Worm (Caenorhabditis elegans) whole organism, early embryonic: Measurements from ENCODE around the gene tat-2.

Experiments used
- B0310.2 ChIP-seq: sonication (generic microtip); optimal IDR thresholded peaks from 2 replicates; lab custom pipeline; 2016; ENCODE audit warnings: mild to moderate bottlenecking, missing genetic modification characterization, missing compliant biosample characterization
- hmbx-1 ChIP-seq: sonication (generic microtip); optimal IDR thresholded peaks from 2 replicates; lab custom pipeline; 2016; ENCODE audit warnings: mild to moderate bottlenecking, missing genetic modification characterization, missing compliant biosample characterization

DNA sequence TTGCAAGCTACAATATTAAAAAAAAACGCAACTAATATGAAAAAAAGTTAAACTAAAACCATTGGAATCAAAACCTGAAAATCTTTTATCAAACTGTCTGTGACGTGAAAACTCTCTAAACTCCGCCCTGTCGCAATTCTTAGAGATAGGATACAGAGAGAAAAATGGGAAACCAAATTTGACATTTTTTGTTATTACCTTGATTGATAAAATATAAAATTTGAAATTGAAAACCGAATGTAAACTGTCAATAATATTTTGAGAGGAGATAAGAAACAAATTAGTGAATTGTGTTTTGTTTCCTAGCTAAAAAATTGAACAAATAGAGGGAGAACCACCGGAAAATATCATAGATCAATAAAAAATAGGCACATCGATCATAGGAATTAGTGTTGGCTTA, 24.9 kb downstream of the tat-2 start:
- TF ChIP-seq B0310.2: no peak
- no peak for TF ChIP-seq hmbx-1 (tag; lab: Kevin White, UChicago)
